Fruit fly (Drosophila melanogaster) whole organism, embryonic: ENCODE data around the gene CG42673.

Experiments
- Abd-B ChIP-seq: fragments of 200-800 bp; sonication (Bioruptor generic); optimal IDR thresholded peaks from 2 replicates; lab custom pipeline; 2018; ENCODE audit warnings: missing biosample characterization, mild to moderate bottlenecking, missing genetic modification characterization, moderate library complexity
- Awh ChIP-seq: fragments of 200-800 bp; sonication (Bioruptor generic); IDR thresholded peaks from 2 replicates; pipeline ENCODE4, ENCODE4 v1.3.6; 2022; ENCODE audit warnings: missing biosample characterization, missing genetic modification characterization
- CG12071 ChIP-seq: fragments of 200-800 bp; sonication (Bioruptor generic); optimal IDR thresholded peaks from 3 replicates; lab custom pipeline; 2018; ENCODE audit warnings: missing biosample characterization, mild to moderate bottlenecking, missing genetic modification characterization
- CG12942 ChIP-seq: fragments of 200-800 bp; sonication (Bioruptor generic); optimal IDR thresholded peaks from 3 replicates; lab custom pipeline; 2016; ENCODE audit warnings: missing biosample characterization, missing genetic modification characterization
- CG13287 ChIP-seq: fragments of 200-800 bp; sonication (Bioruptor generic); IDR thresholded peaks from 2 replicates; pipeline ENCODE4 v1.3.6; 2022; ENCODE audit warnings: missing biosample characterization, missing genetic modification characterization; ENCODE audit not compliant: partially characterized antibody
- CG15479 ChIP-seq: fragments of 200-800 bp; sonication (Bioruptor generic); optimal IDR thresholded peaks from 3 replicates; lab custom pipeline; 2019; ENCODE audit warnings: missing biosample characterization, mild to moderate bottlenecking, missing genetic modification characterization, moderate library complexity
- CG17568 ChIP-seq: fragments of 200-800 bp; sonication (Bioruptor generic); optimal IDR thresholded peaks from 2 replicates; lab custom pipeline; 2018; ENCODE audit warnings: missing biosample characterization, mild to moderate bottlenecking, missing genetic modification characterization, moderate library complexity
- CG18262 ChIP-seq: fragments of 200-800 bp; optimal IDR thresholded peaks from 3 replicates; lab custom pipeline; 2019; ENCODE audit warnings: missing biosample characterization, mild to moderate bottlenecking, missing genetic modification characterization, moderate library complexity
- CG18619 ChIP-seq: fragments of 200-800 bp; sonication (Bioruptor generic); optimal IDR thresholded peaks from 3 replicates; lab custom pipeline; 2017; ENCODE audit warnings: missing biosample characterization, mild to moderate bottlenecking, missing genetic modification characterization
- CG18764 ChIP-seq: fragments of 200-800 bp; sonication (Bioruptor generic); optimal IDR thresholded peaks from 3 replicates; lab custom pipeline; 2016; ENCODE audit warnings: missing biosample characterization, missing genetic modification characterization
- CG31365 ChIP-seq: fragments of 200-800 bp; sonication (Bioruptor generic); optimal IDR thresholded peaks from 2 replicates; lab custom pipeline; 2018; ENCODE audit warnings: missing biosample characterization, mild to moderate bottlenecking, missing genetic modification characterization
- CG3163 ChIP-seq: fragments of 200-800 bp; sonication (Bioruptor generic); optimal IDR thresholded peaks from 3 replicates; lab custom pipeline; 2016; ENCODE audit warnings: missing biosample characterization, missing genetic modification characterization
- CG3281 ChIP-seq: fragments of 200-800 bp; sonication (Bioruptor generic); optimal IDR thresholded peaks from 3 replicates; lab custom pipeline; 2017; ENCODE audit warnings: missing biosample characterization, mild to moderate bottlenecking, missing genetic modification characterization
- CG42726 ChIP-seq: fragments of 200-800 bp; sonication (Bioruptor generic); IDR thresholded peaks from 2 replicates; pipeline ENCODE4 v1.3.6; 2022; ENCODE audit warnings: missing biosample characterization, missing genetic modification characterization; ENCODE audit not compliant: partially characterized antibody
- CG4424 ChIP-seq: fragments of 200-800 bp; sonication (Bioruptor generic); optimal IDR thresholded peaks from 3 replicates; lab custom pipeline; 2016; ENCODE audit warnings: missing biosample characterization, missing genetic modification characterization
- CG6254 ChIP-seq: fragments of 200-800 bp; sonication (Bioruptor generic); optimal IDR thresholded peaks from 3 replicates; lab custom pipeline; 2017; ENCODE audit warnings: mild to moderate bottlenecking, missing biosample characterization, missing genetic modification reagents, missing genetic modification characterization
- CG6654 ChIP-seq: fragments of 200-800 bp; sonication (Bioruptor generic); optimal IDR thresholded peaks from 2 replicates; lab custom pipeline; 2017; ENCODE audit warnings: missing biosample characterization, mild to moderate bottlenecking, missing genetic modification characterization
- CG8388 ChIP-seq: fragments of 200-800 bp; sonication (Bioruptor generic); optimal IDR thresholded peaks from 2 replicates; lab custom pipeline; 2019; ENCODE audit warnings: missing biosample characterization, mild to moderate bottlenecking, missing genetic modification characterization, moderate library complexity
- CG9215 ChIP-seq: fragments of 200-800 bp; sonication (Bioruptor generic); IDR thresholded peaks from 2 replicates; pipeline ENCODE4 v1.3.6; 2022; ENCODE audit warnings: missing biosample characterization, missing genetic modification characterization
- D ChIP-seq, 2 experiments: fragments of 200-800 bp in 1 of 2; fragments of >200 bp in 1 of 2; sonication (Bioruptor generic) in 1 of 2; optimal IDR thresholded peaks; 2 replicates in 1 of 2; 3 replicates in 1 of 2; lab custom pipeline; 2017; ENCODE audit warnings: mild to moderate bottlenecking in 1 of 2, missing biosample characterization in 1 of 2, missing genetic modification characterization in 1 of 2, missing genetic modification reagents in 1 of 2
- D19B ChIP-seq: fragments of 200-800 bp; sonication (Bioruptor generic); optimal IDR thresholded peaks from 2 replicates; lab custom pipeline; 2017; ENCODE audit warnings: missing biosample characterization, mild to moderate bottlenecking, missing genetic modification characterization
- Dek ChIP-seq: fragments of 200-800 bp; sonication (Bioruptor generic); optimal IDR thresholded peaks from 3 replicates; lab custom pipeline; 2019; ENCODE audit warnings: missing biosample characterization, mild to moderate bottlenecking, missing genetic modification characterization, moderate library complexity
- Dref ChIP-seq: fragments of 200-800 bp; sonication (Bioruptor generic); IDR thresholded peaks from 2 replicates; pipeline ENCODE4 v1.3.6; 2022; ENCODE audit warnings: missing biosample characterization, missing genetic modification characterization
- E2f1 ChIP-seq: fragments of 200-800 bp; sonication (Bioruptor generic); IDR thresholded peaks from 2 replicates; pipeline ENCODE4 v1.3.6; 2022; ENCODE audit warnings: missing biosample characterization, missing genetic modification characterization
- E2f2 ChIP-seq: fragments of 200-800 bp; sonication (Bioruptor generic); IDR thresholded peaks from 2 replicates; pipeline ENCODE4 v1.3.6; 2022; ENCODE audit warnings: missing biosample characterization, missing genetic modification characterization
- HLHmδ ChIP-seq: fragments of 200-800 bp; sonication (Bioruptor generic); optimal IDR thresholded peaks from 2 replicates; lab custom pipeline; 2018; ENCODE audit warnings: missing biosample characterization, mild to moderate bottlenecking, missing genetic modification characterization, moderate library complexity
- Hr78 ChIP-seq, 2 experiments: fragments of 200-800 bp in 1 of 2; fragments of >200 bp in 1 of 2; sonication (Bioruptor generic) in 1 of 2; optimal IDR thresholded peaks; 2 replicates each; lab custom pipeline; 2017 to 2019; ENCODE audit warnings: missing biosample characterization in 2 of 2, missing genetic modification characterization in 2 of 2, mild to moderate bottlenecking in 1 of 2, moderate library complexity in 1 of 2
- Max ChIP-seq: fragments of 200-800 bp; sonication (Bioruptor generic); optimal IDR thresholded peaks from 2 replicates; lab custom pipeline; 2016; ENCODE audit warnings: missing biosample characterization, mild to moderate bottlenecking, missing genetic modification characterization
- Med ChIP-seq: fragments of 200-800 bp; sonication (Bioruptor generic); peaks from one replicate; lab custom pipeline; 2016; ENCODE audit warnings: missing biosample characterization, missing genetic modification characterization, mild to moderate bottlenecking, inconsistent platforms, moderate library complexity
- NfI ChIP-seq: fragments of 200-800 bp; sonication (Bioruptor generic); optimal IDR thresholded peaks from 3 replicates; lab custom pipeline; 2018; ENCODE audit warnings: missing biosample characterization, mild to moderate bottlenecking, missing genetic modification characterization, moderate library complexity
- Scr ChIP-seq: fragments of 200-800 bp; sonication (Bioruptor generic); IDR thresholded peaks from 2 replicates; pipeline ENCODE4 v1.3.6; 2022; ENCODE audit warnings: missing biosample characterization, missing genetic modification characterization; ENCODE audit not compliant: partially characterized antibody
- Sin3A ChIP-seq: fragments of >200 bp; optimal IDR thresholded peaks from 2 replicates; lab custom pipeline; 2018
- Trl ChIP-seq, 3 experiments: fragments of >200 bp in 2 of 3; fragments of 200-800 bp in 1 of 3; sonication (Bioruptor generic) in 1 of 3; optimal IDR thresholded peaks; 2 replicates in 1 of 3; 3 replicates in 2 of 3; lab custom pipeline; 2016 to 2017; ENCODE audit warnings: missing biosample characterization in 1 of 3, missing genetic modification characterization in 1 of 3
- amos ChIP-seq: fragments of 200-800 bp; sonication (Bioruptor generic); IDR thresholded peaks from 2 replicates; pipeline ENCODE4 v1.3.6; 2022; ENCODE audit warnings: missing biosample characterization, missing genetic modification characterization; ENCODE audit not compliant: partially characterized antibody
- cato ChIP-seq: fragments of 200-800 bp; sonication (Bioruptor generic); optimal IDR thresholded peaks from 2 replicates; lab custom pipeline; 2016; ENCODE audit warnings: missing biosample characterization, missing genetic modification characterization, borderline replicate concordance
- dimm ChIP-seq: fragments of 200-800 bp; sonication (Bioruptor generic); IDR thresholded peaks from 2 replicates; pipeline ENCODE4 v1.3.6; 2022; ENCODE audit warnings: missing biosample characterization, missing genetic modification characterization
- disco-r ChIP-seq: fragments of 200-800 bp; sonication (Bioruptor generic); optimal IDR thresholded peaks from 2 replicates; lab custom pipeline; 2016; ENCODE audit warnings: missing biosample characterization, missing genetic modification characterization
- dmrt11E ChIP-seq: fragments of 200-800 bp; sonication (Bioruptor generic); optimal IDR thresholded peaks from 3 replicates; lab custom pipeline; 2018; ENCODE audit warnings: missing biosample characterization, mild to moderate bottlenecking, missing genetic modification characterization, moderate library complexity
- dpn ChIP-seq, 2 experiments: fragments of 200-800 bp; sonication (Bioruptor generic); optimal IDR thresholded peaks; 3 replicates each; lab custom pipeline; 2016; ENCODE audit warnings: missing biosample characterization in 2 of 2, missing genetic modification characterization in 2 of 2
- eyg ChIP-seq: fragments of 200-800 bp; sonication (Bioruptor generic); optimal IDR thresholded peaks from 3 replicates; lab custom pipeline; 2016; ENCODE audit warnings: missing biosample characterization, missing genetic modification characterization
- fd3F ChIP-seq: fragments of 200-800 bp; sonication (Bioruptor generic); optimal IDR thresholded peaks from 2 replicates; lab custom pipeline; 2018; ENCODE audit warnings: missing biosample characterization, mild to moderate bottlenecking, missing genetic modification characterization, moderate library complexity
- grn ChIP-seq: fragments of 200-800 bp; sonication (Bioruptor generic); optimal IDR thresholded peaks from 3 replicates; lab custom pipeline; 2017; ENCODE audit warnings: missing biosample characterization, missing genetic modification characterization
- knrl ChIP-seq: fragments of 200-800 bp; sonication (Bioruptor generic); IDR thresholded peaks from 3 replicates; pipeline ENCODE4 v1.3.6; 2022; ENCODE audit warnings: missing biosample characterization, missing genetic modification characterization; ENCODE audit not compliant: partially characterized antibody
- ro ChIP-seq: fragments of 200-800 bp; sonication (Bioruptor generic); IDR thresholded peaks from 2 replicates; pipeline ENCODE4 v1.3.6; 2022; ENCODE audit warnings: missing biosample characterization, missing genetic modification characterization
- sd ChIP-seq: fragments of 200-800 bp; sonication (Bioruptor generic); optimal IDR thresholded peaks from 3 replicates; lab custom pipeline; 2018; ENCODE audit warnings: missing biosample characterization, mild to moderate bottlenecking, missing genetic modification characterization, moderate library complexity
- tup ChIP-seq: fragments of 200-800 bp; sonication (Bioruptor generic); optimal IDR thresholded peaks from 2 replicates; lab custom pipeline; 2016; ENCODE audit warnings: missing biosample characterization, mild to moderate bottlenecking, missing genetic modification characterization, moderate library complexity
- vvl ChIP-seq: fragments of 200-800 bp; sonication (Bioruptor generic); IDR thresholded peaks from 2 replicates; pipeline ENCODE4 v1.3.6; 2022; ENCODE audit warnings: missing biosample characterization, missing genetic modification characterization

Gene CG42673

DNA sequence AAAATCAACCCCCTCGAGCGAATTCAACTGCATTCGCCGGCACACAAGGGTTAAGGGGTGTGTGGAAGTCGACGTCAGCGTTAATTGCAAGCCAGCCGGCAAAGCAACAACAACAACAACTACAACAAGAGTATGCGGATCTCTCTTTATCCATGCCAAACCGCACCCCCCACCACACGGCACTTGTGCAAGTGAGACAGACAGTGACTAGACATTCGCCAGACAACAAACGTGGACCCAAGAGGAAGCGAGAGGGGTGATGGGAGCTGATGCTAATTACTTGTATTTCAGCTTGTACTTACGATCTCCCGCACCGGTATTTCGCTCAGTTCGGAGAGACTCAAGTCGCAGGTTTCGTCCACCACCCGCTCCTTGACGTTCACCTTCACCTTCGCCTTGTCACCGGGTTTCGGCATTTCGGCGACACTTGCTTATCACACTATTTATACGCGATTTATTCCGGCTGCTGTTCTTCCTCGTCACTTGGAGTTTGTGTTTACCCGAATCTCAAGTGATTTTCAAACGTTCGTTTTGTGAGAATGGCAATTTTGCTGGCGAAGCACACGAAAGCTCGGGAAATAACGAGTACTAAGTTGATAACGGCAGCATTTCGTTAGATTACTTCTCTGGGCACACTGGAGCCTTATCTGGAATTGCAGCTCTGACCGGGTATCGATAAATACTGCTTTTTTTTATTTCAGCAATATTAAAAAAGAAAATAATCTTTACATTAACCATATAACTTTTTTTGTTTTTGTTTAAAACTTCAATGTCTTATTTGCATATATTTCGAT lies 37.8 kb upstream of the CG42673 start, which contains the start of gene CG3408 (continued):
- no peak for TF ChIP-seq fd3F (GFP tag; lab: Kevin White, UChicago)
- no peak for TF ChIP-seq CG31365 (tag; lab: Kevin White, UChicago)
- peak; percentile 18 for TF ChIP-seq eyg (GFP tag; lab: Kevin White, UChicago)
- TF ChIP-seq HLHmδ (GFP tag; lab: Kevin White, UChicago): no peak
- TF ChIP-seq dimm (GFP tag; lab: Robert Waterston, UW): no peak
- TF ChIP-seq amos (GFP tag; lab: Robert Waterston, UW): peak; percentile 58; the same call in 1 of the 2 replicates
- TF ChIP-seq CG13287: peak; percentile 57; the same call in 1 of the 2 replicates
- no peak for TF ChIP-seq CG18619 (GFP tag; lab: Kevin White, UChicago)
- no peak for TF ChIP-seq CG12071
- TF ChIP-seq CG18262 (tag; lab: Kevin White, UChicago): no peak
- no peak for TF ChIP-seq dmrt11E (tag; lab: Kevin White, UChicago)
- peak; percentile 73 for TF ChIP-seq E2f2 (GFP tag; lab: Robert Waterston, UW)
- TF ChIP-seq CG15479 (GFP tag; lab: Kevin White, UChicago): no peak
- no peak for TF ChIP-seq CG42726 (GFP tag; lab: Robert Waterston, UW)
- TF ChIP-seq CG18764 (GFP tag; lab: Kevin White, UChicago): no peak
- TF ChIP-seq Sin3A (lab: Kevin White, UChicago): peak; percentile 52
- TF ChIP-seq disco-r: no peak
- peak; percentile 23 for TF ChIP-seq sd (tag; lab: Kevin White, UChicago)
- TF ChIP-seq grn (GFP tag; lab: Kevin White, UChicago): peak; percentile 59
- TF ChIP-seq Trl (optimal IDR thresholded peaks at IDR 0.05; lab: Kevin White, UChicago): peak in 1 of 2 experiments; percentile 20
- no peak for TF ChIP-seq Trl (GFP tag; optimal IDR thresholded peaks at IDR 0.05; lab: Kevin White, UChicago)
- no peak for TF ChIP-seq Dek
- TF ChIP-seq dpn (GFP tag; optimal IDR thresholded peaks at IDR 0.05; lab: Kevin White, UChicago): no peak
- TF ChIP-seq Med: peak; percentile 97
- no peak for TF ChIP-seq tup
- peak; percentile 32; the same call in 1 of the 3 replicates for TF ChIP-seq knrl (GFP tag; lab: Robert Waterston, UW)
- no peak for TF ChIP-seq CG3163
- no peak for TF ChIP-seq E2f1 (GFP tag; lab: Robert Waterston, UW)
- TF ChIP-seq ro: no peak
- TF ChIP-seq D (optimal IDR thresholded peaks at IDR 0.05; lab: Kevin White, UChicago): no peak
- TF ChIP-seq D (GFP tag; optimal IDR thresholded peaks at IDR 0.05; lab: Kevin White, UChicago): no peak
- no peak for TF ChIP-seq CG8388 (GFP tag; lab: Kevin White, UChicago)
- no peak for TF ChIP-seq Abd-B (GFP tag; lab: Kevin White, UChicago)
- TF ChIP-seq CG4424 (GFP tag; lab: Kevin White, UChicago): no peak
- peak; percentile 48 for TF ChIP-seq D19B (GFP tag; lab: Kevin White, UChicago)
- no peak for TF ChIP-seq CG12942 (GFP tag; lab: Kevin White, UChicago)
- TF ChIP-seq Scr (GFP tag; lab: Robert Waterston, UW): peak; percentile 54
- no peak for TF ChIP-seq CG6654 (GFP tag; lab: Kevin White, UChicago)
- TF ChIP-seq CG17568 (GFP tag; lab: Kevin White, UChicago): no peak
- TF ChIP-seq CG6254: no peak
- no peak for TF ChIP-seq CG3281 (GFP tag; lab: Kevin White, UChicago)
- no peak for TF ChIP-seq cato (GFP tag; lab: Kevin White, UChicago)
- TF ChIP-seq NfI (GFP tag; lab: Kevin White, UChicago): no peak
- no peak for TF ChIP-seq Hr78 (GFP tag; optimal IDR thresholded peaks at IDR 0.05; lab: Kevin White, UChicago)
- peak; percentile 38 for TF ChIP-seq Max (GFP tag; lab: Kevin White, UChicago)
- no peak for TF ChIP-seq vvl (GFP tag; lab: Robert Waterston, UW)
- no peak for TF ChIP-seq Awh (GFP tag; lab: Robert Waterston, UW)
- peak; percentile 67 for TF ChIP-seq Dref
- TF ChIP-seq CG9215 (GFP tag; lab: Robert Waterston, UW): no peak
